Worm (Caenorhabditis elegans): ENCODE data around the gene C35A5.5.

Gene C35A5.5

DNA sequence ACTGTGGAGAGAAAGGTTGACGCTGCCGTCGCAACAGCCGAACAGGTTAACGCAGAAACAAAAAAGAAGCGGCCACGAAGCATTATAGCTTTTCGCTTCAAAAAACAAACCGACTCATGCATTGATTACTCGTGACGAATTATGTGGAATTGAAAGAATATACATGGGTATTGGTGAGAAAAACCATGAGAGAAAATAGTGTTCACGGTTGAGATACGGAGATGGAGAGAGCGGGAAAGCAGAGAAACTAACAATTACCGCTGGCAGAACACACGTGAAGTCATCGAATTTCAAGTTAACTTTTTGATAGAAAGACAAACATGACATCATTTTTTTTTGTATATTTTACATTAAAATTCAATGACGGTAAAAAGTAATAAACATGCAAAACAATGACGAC lies 29.7 kb downstream of the C35A5.5 start:
- TF ChIP-seq T20F7.1 (GFP tag; optimal IDR thresholded peaks at IDR 0.05) = peak; percentile 8
- TF ChIP-seq mdl-1 (tag; optimal IDR thresholded peaks at IDR 0.05) = peak in 1 of 2 experiments; percentile 71
- TF ChIP-seq F26F4.8 (GFP tag; conservative IDR thresholded peaks at IDR 0.05) = 0 out of 2 replicates have a peak, but pooled peaks have one; percentile 34
- TF ChIP-seq daf-16 (GFP tag; optimal IDR thresholded peaks at IDR 0.05) = no peak
- peak; percentile 39 for TF ChIP-seq daf-16 (tag; optimal IDR thresholded peaks at IDR 0.05)
- no peak for TF ChIP-seq Y5F2A.4 (GFP tag; optimal IDR thresholded peaks at IDR 0.05)
- TF ChIP-seq nhr-28 (tag; optimal IDR thresholded peaks at IDR 0.05) = peak; percentile 55
- no peak for TF ChIP-seq ztf-11 (tag; optimal IDR thresholded peaks at IDR 0.05)
- TF ChIP-seq pqm-1 (tag; optimal IDR thresholded peaks at IDR 0.05) = peak; percentile 2
- TF ChIP-seq F37D6.2 (tag; optimal IDR thresholded peaks at IDR 0.05) = no peak
- TF ChIP-seq hlh-30 (tag; optimal IDR thresholded peaks at IDR 0.05; ENCODE audit: insufficient read depth) = peak; percentile 79
- TF ChIP-seq F10B5.3 (tag; optimal IDR thresholded peaks at IDR 0.05) = no peak
- TF ChIP-seq mxl-3 (GFP tag; optimal IDR thresholded peaks at IDR 0.05) = peak; percentile 19
- TF ChIP-seq nhr-6 (tag; optimal IDR thresholded peaks at IDR 0.05) = no peak
- TF ChIP-seq egl-27 (tag; optimal IDR thresholded peaks at IDR 0.05) = no peak
- no peak for TF ChIP-seq ctbp-1 (GFP tag; IDR thresholded peaks at IDR 0.05)
- peak; percentile 37 for TF ChIP-seq dmd-6 (GFP tag; IDR thresholded peaks at IDR 0.05)
- TF ChIP-seq nhr-102 (tag; optimal IDR thresholded peaks at IDR 0.05) = no peak
- no peak for TF ChIP-seq nhr-41 (GFP tag; IDR thresholded peaks at IDR 0.05)
- TF ChIP-seq nhr-48 (tag; optimal IDR thresholded peaks at IDR 0.05) = no peak
- no peak for TF ChIP-seq zfp-3 (GFP tag; conservative IDR thresholded peaks at IDR 0.05)
- no peak for TF ChIP-seq R02D3.7 (tag; optimal IDR thresholded peaks at IDR 0.05)
- peak in 1 of 2 experiments; percentile 48 for TF ChIP-seq lsy-2 (tag; optimal IDR thresholded peaks at IDR 0.05)
- no peak for TF ChIP-seq ZK546.5 (tag; optimal IDR thresholded peaks at IDR 0.05)
- TF ChIP-seq dmd-9 (GFP tag; IDR thresholded peaks at IDR 0.05) = no peak
- TF ChIP-seq zfp-2 (tag; optimal IDR thresholded peaks at IDR 0.05) = no peak
- no peak for TF ChIP-seq snpc-1.2 (GFP tag; IDR thresholded peaks at IDR 0.05)
- no peak for TF ChIP-seq daf-8 (GFP tag; IDR thresholded peaks at IDR 0.05)
- no peak for TF ChIP-seq Y105C5A.15 (GFP tag; IDR thresholded peaks at IDR 0.05)
- TF ChIP-seq set-16 (GFP tag; IDR thresholded peaks at IDR 0.05) = no peak
- TF ChIP-seq hif-1 (tag; optimal IDR thresholded peaks at IDR 0.05) = peak in 1 of 2 experiments; percentile 14
- no peak for TF ChIP-seq zag-1 (tag; optimal IDR thresholded peaks at IDR 0.05)
- TF ChIP-seq gei-8 (GFP tag; optimal IDR thresholded peaks at IDR 0.05) = no peak
- no peak for TF ChIP-seq dmd-8 (GFP tag; IDR thresholded peaks at IDR 0.05)
- peak; percentile 61 for TF ChIP-seq dve-1 (tag; optimal IDR thresholded peaks at IDR 0.05; ENCODE audit: insufficient read depth)
- TF ChIP-seq hlh-11 (tag; optimal IDR thresholded peaks at IDR 0.05) = peak; percentile 36
- TF ChIP-seq egl-43 (GFP tag; IDR thresholded peaks at IDR 0.05) = 0 out of 2 replicates have a peak, but pooled peaks have one; percentile 26
- TF ChIP-seq dpl-1 (GFP tag; optimal IDR thresholded peaks at IDR 0.05) = peak; percentile 1
- no peak for TF ChIP-seq attf-4 (tag; optimal IDR thresholded peaks at IDR 0.05)
- TF ChIP-seq mes-2 (tag; optimal IDR thresholded peaks at IDR 0.05; ENCODE audit: poor library complexity, severe bottlenecking) = peak; percentile 41
- TF ChIP-seq lin-38 (GFP tag; IDR thresholded peaks at IDR 0.05) = peak; percentile 29
- TF ChIP-seq pha-4 (GFP tag; IDR thresholded peaks at IDR 0.05) = no peak
- no peak for TF ChIP-seq pha-4 (tag; optimal IDR thresholded peaks at IDR 0.05)
- TF ChIP-seq fos-1 (tag; optimal IDR thresholded peaks at IDR 0.05) = no peak
- TF ChIP-seq lin-29 (GFP tag; IDR thresholded peaks at IDR 0.05) = no peak
- no peak for TF ChIP-seq nhr-25 (tag; optimal IDR thresholded peaks at IDR 0.05; ENCODE audit: borderline replicate concordance, insufficient read depth)
- no peak for TF ChIP-seq ces-1 (GFP tag; optimal IDR thresholded peaks at IDR 0.05)
- 0 out of 2 replicates have a peak, but pooled peaks have one; percentile 18 for TF ChIP-seq hmg-1.1 (GFP tag; IDR thresholded peaks at IDR 0.05)

Measured in whole organism, L4 larva.